Fruit fly (Drosophila melanogaster) whole organism, wandering third instar larva: ENCODE measurements around the gene Jhbp1.

Experiments
- Abd-B ChIP-seq: fragments of >200 bp; optimal IDR thresholded peaks from 2 replicates; lab custom pipeline; 2017; ENCODE audit warnings: missing biosample characterization, missing genetic modification characterization
- CG9705 ChIP-seq: fragments of 200-800 bp; sonication (Bioruptor generic); optimal IDR thresholded peaks from 2 replicates; lab custom pipeline; 2018; ENCODE audit warnings: missing biosample characterization, mild to moderate bottlenecking, missing genetic modification characterization
- Dfd ChIP-seq: fragments of >200 bp; optimal IDR thresholded peaks from 2 replicates; lab custom pipeline; 2017; ENCODE audit warnings: missing biosample characterization, missing genetic modification characterization
- Mio ChIP-seq: sonication (Bioruptor generic); optimal IDR thresholded peaks from 2 replicates; lab custom pipeline; 2016; ENCODE audit warnings: missing biosample characterization, missing genetic modification characterization
- Sp1 ChIP-seq: fragments of 200-800 bp; sonication (Bioruptor generic); optimal IDR thresholded peaks from 3 replicates; lab custom pipeline; 2019; ENCODE audit warnings: missing biosample characterization, mild to moderate bottlenecking, missing genetic modification characterization, moderate library complexity
- brk ChIP-seq: fragments of 200-800 bp; sonication (Bioruptor generic); optimal IDR thresholded peaks from 2 replicates; lab custom pipeline; 2016; ENCODE audit warnings: missing biosample characterization, mild to moderate bottlenecking, missing genetic modification characterization
- dl ChIP-seq, 2 experiments: fragments of 175-275, 200-275 bp in 1 of 2; fragments of 200-275 bp in 1 of 2; sonication (Bioruptor generic); optimal IDR thresholded peaks; lab custom pipeline; 2018; ENCODE audit warnings: mild to moderate bottlenecking in 2 of 2, missing biosample characterization in 2 of 2, missing genetic modification characterization in 2 of 2, moderate library complexity in 2 of 2; ENCODE audit not compliant: partially characterized antibody in 2 of 2, insufficient read depth in 1 of 2
- h ChIP-seq: fragments of 200-800 bp; sonication (Bioruptor generic); optimal IDR thresholded peaks from 3 replicates; lab custom pipeline; 2016; ENCODE audit warnings: missing biosample characterization, mild to moderate bottlenecking, missing genetic modification characterization
- jim ChIP-seq: fragments of 175-275, 200-325 bp; sonication (Bioruptor generic); optimal IDR thresholded peaks from 2 replicates; lab custom pipeline; 2016; ENCODE audit warnings: missing biosample characterization, mild to moderate bottlenecking, missing genetic modification characterization
- psq ChIP-seq: fragments of 200-800 bp; sonication (Bioruptor generic); optimal IDR thresholded peaks from 3 replicates; lab custom pipeline; 2017; ENCODE audit warnings: missing biosample characterization, mild to moderate bottlenecking, missing genetic modification characterization, moderate library complexity
- tai ChIP-seq: sonication (Bioruptor generic); optimal IDR thresholded peaks from 2 replicates; lab custom pipeline; 2016; ENCODE audit warnings: missing biosample characterization, missing genetic modification characterization

DNA sequence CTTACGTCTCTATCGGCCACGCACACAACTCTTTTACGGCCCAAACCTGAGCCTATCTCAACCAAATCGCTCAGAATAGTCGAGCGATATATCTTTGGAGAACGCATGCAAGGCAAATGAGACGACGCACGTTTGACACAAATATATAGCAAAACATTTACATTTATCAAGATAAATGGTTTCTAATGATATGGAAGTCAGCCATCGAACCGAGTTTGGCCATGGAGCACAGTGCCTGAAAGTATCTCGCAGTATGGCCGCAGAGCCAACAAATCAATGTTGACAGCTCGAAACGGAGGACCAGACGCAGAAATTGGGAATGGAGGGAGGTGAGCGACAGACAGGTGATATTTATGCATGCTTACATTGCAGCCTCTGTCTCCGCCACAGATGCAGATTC, 22.2 kb downstream of the Jhbp1 start:
- no peak for TF ChIP-seq Sp1 (GFP tag; lab: Kevin White, UChicago)
- no peak for TF ChIP-seq psq
- TF ChIP-seq brk = no peak
- TF ChIP-seq Dfd (GFP tag; lab: Kevin White, UChicago) = no peak
- no peak for TF ChIP-seq dl (GFP tag; optimal IDR thresholded peaks at IDR 0.05; lab: Kevin White, UChicago; ENCODE audit: insufficient read depth in 1 of 2, partially characterized antibody in 2 of 2)
- no peak for TF ChIP-seq Abd-B (GFP tag; lab: Kevin White, UChicago)
- no peak for TF ChIP-seq Mio (GFP tag; lab: Kevin White, UChicago)
- TF ChIP-seq h (GFP tag; lab: Kevin White, UChicago) = no peak
- no peak for TF ChIP-seq tai (GFP tag; lab: Kevin White, UChicago)
- TF ChIP-seq jim (GFP tag; lab: Kevin White, UChicago) = no peak
- no peak for TF ChIP-seq CG9705 (GFP tag; lab: Kevin White, UChicago)
